Fruit fly (Drosophila melanogaster): Measurements from ENCODE around the gene CG13887.

The CG13887 gene

dm6 chr3L:820332-820731 lies 17.3 kb upstream of the CG13887 start (continued):
- TF ChIP-seq gfzf (GFP tag; optimal IDR thresholded peaks at IDR 0.05) (no peak), lov (optimal IDR thresholded peaks at IDR 0.05) (no peak), lov (GFP tag; IDR thresholded peaks at IDR 0.05) (no peak), CG16863 (GFP tag; optimal IDR thresholded peaks at IDR 0.05) (no peak), CG12219 (GFP tag; optimal IDR thresholded peaks at IDR 0.05) (peak; percentile 61), Hr3 (GFP tag; optimal IDR thresholded peaks at IDR 0.05) (peak; percentile 70), nom (GFP tag; optimal IDR thresholded peaks at IDR 0.05) (peak; percentile 49), CG17361 (GFP tag; IDR thresholded peaks at IDR 0.05) (peak; percentile 66; the same call in 2 of the 3 replicates), her (GFP tag; optimal IDR thresholded peaks at IDR 0.05) (peak; percentile 23), Jarid2 (GFP tag; optimal IDR thresholded peaks at IDR 0.05) (peak; percentile 35), Tbp (GFP tag; optimal IDR thresholded peaks at IDR 0.05) (no peak), Spps (tag; optimal IDR thresholded peaks at IDR 0.05) (peak; percentile 30), otp (GFP tag; IDR thresholded peaks at IDR 0.05) (peak; percentile 70; the same call in 1 of the 3 replicates), Atf6 (GFP tag; IDR thresholded peaks at IDR 0.05) (peak; percentile 68; the same call in 1 of the 2 replicates), jigr1 (GFP tag; IDR thresholded peaks at IDR 0.05) (peak; percentile 33; the same call in 1 of the 3 replicates), CG31388 (GFP tag; optimal IDR thresholded peaks at IDR 0.05) (no peak), HmgZ (tag; optimal IDR thresholded peaks at IDR 0.05) (peak; percentile 39), ci (GFP tag; IDR thresholded peaks at IDR 0.05) (peak; percentile 92), Awh (GFP tag; IDR thresholded peaks at IDR 0.05) (peak; percentile 69), da (GFP tag; optimal IDR thresholded peaks at IDR 0.05) (no peak), Lhr (GFP tag; optimal IDR thresholded peaks at IDR 0.05) (peak; percentile 24), phol (tag; optimal IDR thresholded peaks at IDR 0.05) (peak; percentile 78), Xbp1 (GFP tag; optimal IDR thresholded peaks at IDR 0.05) (peak; percentile 74), CG9727 (GFP tag; optimal IDR thresholded peaks at IDR 0.05) (peak; percentile 49), CG9797 (GFP tag; optimal IDR thresholded peaks at IDR 0.05) (no peak), CG6765 (GFP tag; optimal IDR thresholded peaks at IDR 0.05) (no peak), CG9215 (GFP tag; IDR thresholded peaks at IDR 0.05) (peak; percentile 53), Mad (GFP tag; optimal IDR thresholded peaks at IDR 0.05) (peak; percentile 46), CG14441 (GFP tag; IDR thresholded peaks at IDR 0.05) (peak; percentile 78), CG8944 (GFP tag; optimal IDR thresholded peaks at IDR 0.05) (peak; percentile 18), cg (GFP tag; optimal IDR thresholded peaks at IDR 0.05) (no peak), tap (tag; optimal IDR thresholded peaks at IDR 0.05) (peak; percentile 61), ind (GFP tag; optimal IDR thresholded peaks at IDR 0.05) (peak; percentile 65), CG16813 (GFP tag; IDR thresholded peaks at IDR 0.05; ENCODE audit: partially characterized antibody) (no peak), CG15073 (GFP tag; optimal IDR thresholded peaks at IDR 0.05) (no peak), esg (GFP tag; conservative IDR thresholded peaks at IDR 0.05) (peak; percentile 78), zf30C (GFP tag; optimal IDR thresholded peaks at IDR 0.05) (peak; percentile 28), HmgD (GFP tag; optimal IDR thresholded peaks at IDR 0.05) (no peak), CG32772 (GFP tag; IDR thresholded peaks at IDR 0.05) (peak; percentile 75), pho (GFP tag; optimal IDR thresholded peaks at IDR 0.05) (no peak), shn (GFP tag; optimal IDR thresholded peaks at IDR 0.05) (no peak), slbo (GFP tag; IDR thresholded peaks at IDR 0.05) (peak; percentile 68), CG10431 (GFP tag; optimal IDR thresholded peaks at IDR 0.05) (peak; percentile 23), pfk (GFP tag; optimal IDR thresholded peaks at IDR 0.05) (no peak), CG11696 (GFP tag; IDR thresholded peaks at IDR 0.05) (peak; percentile 68), ap (GFP tag; IDR thresholded peaks at IDR 0.05) (0 out of 2 replicates have a peak, but pooled peaks have one; percentile 23), Elba2 (GFP tag; optimal IDR thresholded peaks at IDR 0.05) (no peak), CG14860 (GFP tag; IDR thresholded peaks at IDR 0.05; ENCODE audit: partially characterized antibody) (no peak), klu (GFP tag; IDR thresholded peaks at IDR 0.05) (no peak), nmo (GFP tag; optimal IDR thresholded peaks at IDR 0.05) (peak; percentile 72), CG6791 (GFP tag; IDR thresholded peaks at IDR 0.05; ENCODE audit: partially characterized antibody) (no peak), CG6654 (GFP tag; optimal IDR thresholded peaks at IDR 0.05) (peak; percentile 18)
